Worm (Caenorhabditis elegans) whole organism, late embryonic: ENCODE results near the gene oac-48.
"Not testable (repeated sequence)": the region's sequence is repeated elsewhere in the genome, so short reads cannot be mapped to it uniquely, and the experiment has no call there.

Experiments
- ceh-2 ChIP-seq: sonication (generic microtip); optimal IDR thresholded peaks from 2 replicates; lab custom pipeline; 2016; ENCODE audit warnings: missing genotype, missing genetic modification characterization, missing compliant biosample characterization
- ceh-9 ChIP-seq: sonication (generic microtip); optimal IDR thresholded peaks from 2 replicates; lab custom pipeline; 2016; ENCODE audit warnings: mild to moderate bottlenecking, missing genetic modification characterization, inconsistent platforms, missing compliant biosample characterization
- dve-1 ChIP-seq: sonication (generic microtip); optimal IDR thresholded peaks from 2 replicates; lab custom pipeline; 2017; ENCODE audit warnings: antibody characterized with exemption, mild to moderate bottlenecking, missing genetic modification characterization, missing compliant biosample characterization
- elt-2 ChIP-seq: sonication (generic microtip); optimal IDR thresholded peaks from 2 replicates; lab custom pipeline; 2016; ENCODE audit warnings: missing genetic modification reagents, missing genetic modification characterization, missing compliant biosample characterization
- fkh-10 ChIP-seq: fragments of 150-350 bp; optimal IDR thresholded peaks from 2 replicates; lab custom pipeline; 2014; ENCODE audit warnings: missing biosample characterization, missing genetic modification reagents, missing genetic modification characterization
- hlh-8 ChIP-seq: sonication (generic microtip); optimal IDR thresholded peaks from 2 replicates; lab custom pipeline; 2016; ENCODE audit warnings: missing genotype, missing genetic modification characterization, missing compliant biosample characterization
- nfya-1 ChIP-seq: sonication (generic microtip); optimal IDR thresholded peaks from 2 replicates; lab custom pipeline; 2017; ENCODE audit warnings: missing genetic modification characterization, mild to moderate bottlenecking, missing compliant biosample characterization, antibody characterized with exemption, moderate library complexity
- odd-2 ChIP-seq: sonication (generic microtip); optimal IDR thresholded peaks from 2 replicates; lab custom pipeline; 2017; ENCODE audit warnings: antibody characterized with exemption, mild to moderate bottlenecking, missing genetic modification characterization, missing compliant biosample characterization
- pax-1 ChIP-seq: fragments of 150-350 bp; optimal IDR thresholded peaks from 2 replicates; lab custom pipeline; 2014; ENCODE audit warnings: missing biosample characterization, missing genetic modification characterization
- pha-2 ChIP-seq: sonication (generic microtip); optimal IDR thresholded peaks from 2 replicates; lab custom pipeline; 2017; ENCODE audit warnings: mild to moderate bottlenecking, missing genetic modification characterization, missing compliant biosample characterization
- pha-4 ChIP-seq: fragments of 150-350 bp; optimal IDR thresholded peaks from 2 replicates; lab custom pipeline; 2018; ENCODE audit warnings: missing biosample characterization, missing genetic modification reagents, missing genetic modification characterization
- pqm-1 ChIP-seq: sonication (generic microtip); optimal IDR thresholded peaks from 2 replicates; lab custom pipeline; 2016; ENCODE audit warnings: missing genetic modification characterization, missing compliant biosample characterization
- rnt-1 ChIP-seq: sonication (generic microtip); optimal IDR thresholded peaks from 2 replicates; lab custom pipeline; 2016; ENCODE audit warnings: missing genetic modification characterization, missing compliant biosample characterization
- tbx-7 ChIP-seq: sonication (generic microtip); optimal IDR thresholded peaks from 2 replicates; lab custom pipeline; 2016; ENCODE audit warnings: missing genotype, missing genetic modification characterization, missing compliant biosample characterization

ce11 chrIV:13652023-13652422, 21.6 kb upstream of the oac-48 start, which contains the start of gene Y45F10C.6:
- TF ChIP-seq elt-2 (tag; lab: Kevin White, UChicago); tbx-7 (tag; lab: Kevin White, UChicago); odd-2 (tag; lab: Kevin White, UChicago); rnt-1 (tag; lab: Kevin White, UChicago); pha-4; fkh-10 (GFP tag; lab: Kevin White, UChicago); ceh-2 (tag; lab: Kevin White, UChicago); pax-1 (tag; lab: Kevin White, UChicago); hlh-8 (tag; lab: Kevin White, UChicago); dve-1 (tag; lab: Kevin White, UChicago); ceh-9 (tag; lab: Kevin White, UChicago); pha-2 (tag; lab: Kevin White, UChicago); pqm-1 (tag; lab: Kevin White, UChicago); nfya-1 (tag; lab: Kevin White, UChicago): not testable (repeated sequence)
